Worm (Caenorhabditis elegans) whole organism, L3 larva: ENCODE measurements around the gene T25E4.1.

Experiments used
- aly-2 ChIP-seq: fragments of 150-350 bp; optimal IDR thresholded peaks from 2 replicates; lab custom pipeline; 2014; ENCODE audit warnings: missing biosample characterization, missing genetic modification characterization
- elt-2 ChIP-seq: sonication (generic microtip); optimal IDR thresholded peaks from 2 replicates; lab custom pipeline; 2016; ENCODE audit warnings: missing genetic modification reagents, mild to moderate bottlenecking, missing genetic modification characterization, missing compliant biosample characterization
- fos-1 ChIP-seq: fragments of 150-350 bp; optimal IDR thresholded peaks from 2 replicates; lab custom pipeline; 2014; ENCODE audit warnings: missing biosample characterization, missing genetic modification characterization
- zag-1 ChIP-seq: fragments of 150-350 bp; optimal IDR thresholded peaks from 2 replicates; lab custom pipeline; 2014; ENCODE audit warnings: missing biosample characterization, missing genetic modification characterization
- ztf-11 ChIP-seq: fragments of 150-350 bp; optimal IDR thresholded peaks from 2 replicates; lab custom pipeline; 2014; ENCODE audit warnings: missing biosample characterization, missing genetic modification characterization

DNA sequence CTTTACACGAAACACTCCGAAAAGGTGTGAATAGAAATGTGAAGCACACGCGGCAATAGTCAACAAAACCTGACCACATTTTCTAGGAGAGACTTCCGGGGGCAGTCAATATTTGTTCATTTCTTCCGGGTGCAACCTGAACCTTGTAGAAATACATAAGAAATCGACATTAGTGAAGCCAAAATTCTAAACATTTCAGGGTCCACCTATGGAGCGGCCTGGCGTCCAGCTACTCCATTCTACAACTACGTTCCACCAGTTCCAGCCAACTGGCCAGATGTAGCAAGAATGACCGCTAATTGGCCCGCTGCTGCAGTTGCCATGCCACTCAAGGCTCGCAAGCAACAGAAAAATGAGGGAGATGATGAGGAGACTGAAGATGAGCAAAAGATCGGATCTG, 1.1 kb downstream of the T25E4.1 start:
- no peak for TF ChIP-seq fos-1
- TF ChIP-seq zag-1 (tag; lab: Kevin White, UChicago) = no peak
- no peak for TF ChIP-seq aly-2 (tag; lab: Kevin White, UChicago)
- no peak for TF ChIP-seq elt-2
- no peak for TF ChIP-seq ztf-11 (tag; lab: Kevin White, UChicago)
